Worm (Caenorhabditis elegans) whole organism, L3 larva: ENCODE data around the gene F53A9.1.
A peak's percentile ranks its signal among the peaks of the same experiment; 100 is the strongest.

Experiments
- aly-2 ChIP-seq: fragments of 150-350 bp; optimal IDR thresholded peaks from 2 replicates; lab custom pipeline; 2014; ENCODE audit warnings: missing biosample characterization, missing genetic modification characterization
- ama-1 ChIP-seq: fragments of 150-350 bp; optimal IDR thresholded peaks from 2 replicates; lab custom pipeline; 2018
- ceh-16 ChIP-seq: sonication (generic microtip); optimal IDR thresholded peaks from 2 replicates; lab custom pipeline; 2017; ENCODE audit warnings: missing biosample characterization, missing genetic modification characterization
- ceh-82 ChIP-seq: fragments of 150-350 bp; optimal IDR thresholded peaks from 2 replicates; lab custom pipeline; 2014; ENCODE audit warnings: missing biosample characterization, missing genetic modification characterization
- ceh-9 ChIP-seq: sonication (generic microtip); optimal IDR thresholded peaks from 2 replicates; lab custom pipeline; 2018; ENCODE audit warnings: missing biosample characterization, missing genetic modification characterization
- daf-12 ChIP-seq: fragments of 150-350 bp; optimal IDR thresholded peaks from 2 replicates; lab custom pipeline; 2014; ENCODE audit warnings: missing biosample characterization, missing genetic modification reagents, missing genetic modification characterization
- egl-27 ChIP-seq: sonication (generic microtip); optimal IDR thresholded peaks from 4 replicates; lab custom pipeline; 2017; ENCODE audit warnings: missing biosample characterization, missing genetic modification reagents, missing genetic modification characterization
- egl-5 ChIP-seq: fragments of 150-350 bp; optimal IDR thresholded peaks from 2 replicates; lab custom pipeline; 2017; ENCODE audit warnings: missing biosample characterization, missing genetic modification reagents, missing genetic modification characterization, inconsistent platforms
- elt-2 ChIP-seq: sonication (generic microtip); optimal IDR thresholded peaks from 2 replicates; lab custom pipeline; 2016; ENCODE audit warnings: missing genetic modification reagents, mild to moderate bottlenecking, missing genetic modification characterization, missing compliant biosample characterization
- elt-3 ChIP-seq, 3 experiments: fragments of 150-350 bp in 1 of 3; sonication (generic microtip) in 2 of 3; optimal IDR thresholded peaks; 2 replicates in 2 of 3; 4 replicates in 1 of 3; lab custom pipeline; 2014 to 2017; ENCODE audit warnings: missing biosample characterization in 3 of 3, missing genetic modification characterization in 3 of 3
- fkh-10 ChIP-seq: sonication (generic microtip); optimal IDR thresholded peaks from 2 replicates; lab custom pipeline; 2017; ENCODE audit warnings: missing biosample characterization, missing genetic modification reagents, missing genetic modification characterization
- fkh-2 ChIP-seq: fragments of 150-350 bp; optimal IDR thresholded peaks from 2 replicates; lab custom pipeline; 2014; ENCODE audit warnings: missing biosample characterization, missing genetic modification reagents, missing genetic modification characterization
- hmg-11 ChIP-seq: sonication (generic microtip); optimal IDR thresholded peaks from 2 replicates; lab custom pipeline; 2016; ENCODE audit warnings: missing genetic modification characterization, missing compliant biosample characterization
- jun-1 ChIP-seq: fragments of 150-350 bp; optimal IDR thresholded peaks from 2 replicates; lab custom pipeline; 2014; ENCODE audit warnings: missing biosample characterization, missing genetic modification reagents, missing genetic modification characterization
- lin-15B ChIP-seq: fragments of 150-350 bp; optimal IDR thresholded peaks from 2 replicates; lab custom pipeline; 2014; ENCODE audit warnings: missing biosample characterization, missing genetic modification characterization
- lin-39 ChIP-seq: fragments of 150-350 bp; optimal IDR thresholded peaks from 2 replicates; lab custom pipeline; 2018; ENCODE audit warnings: missing biosample characterization, missing genetic modification reagents, missing genetic modification characterization
- mdl-1 ChIP-seq: fragments of 150-350 bp; optimal IDR thresholded peaks from 2 replicates; lab custom pipeline; 2014; ENCODE audit warnings: missing biosample characterization, missing genetic modification characterization
- mml-1 ChIP-seq: fragments of 150-350 bp; sonication (generic microtip); optimal IDR thresholded peaks from 3 replicates; lab custom pipeline; 2014; ENCODE audit warnings: missing biosample characterization, missing genetic modification characterization
- nfya-1 ChIP-seq: sonication (generic microtip); optimal IDR thresholded peaks from 2 replicates; lab custom pipeline; 2017; ENCODE audit warnings: missing genetic modification characterization, mild to moderate bottlenecking, missing compliant biosample characterization, antibody characterized with exemption, moderate library complexity; ENCODE audit not compliant: insufficient read depth
- nhr-12 ChIP-seq: fragments of 150-350 bp; optimal IDR thresholded peaks from 2 replicates; lab custom pipeline; 2014; ENCODE audit warnings: missing biosample characterization, missing genetic modification characterization
- nhr-23 ChIP-seq: fragments of 150-350 bp; optimal IDR thresholded peaks from 2 replicates; lab custom pipeline; 2014; ENCODE audit warnings: missing biosample characterization, missing genetic modification reagents, missing genetic modification characterization
- nhr-237 ChIP-seq: fragments of 150-350 bp; optimal IDR thresholded peaks from 2 replicates; lab custom pipeline; 2014; ENCODE audit warnings: missing biosample characterization, missing genetic modification characterization
- nhr-25 ChIP-seq: sonication (generic microtip); optimal IDR thresholded peaks from 2 replicates; lab custom pipeline; 2017; ENCODE audit warnings: missing biosample characterization, missing genetic modification characterization
- nhr-28 ChIP-seq: fragments of 150-350 bp; optimal IDR thresholded peaks from 2 replicates; lab custom pipeline; 2014; ENCODE audit warnings: missing biosample characterization, missing genetic modification characterization
- nhr-43 ChIP-seq: sonication (generic microtip); optimal IDR thresholded peaks from 2 replicates; lab custom pipeline; 2016; ENCODE audit warnings: mild to moderate bottlenecking, missing genetic modification characterization, missing compliant biosample characterization; ENCODE audit not compliant: poor library complexity, severe bottlenecking
- nhr-67 ChIP-seq: fragments of 150-350 bp; optimal IDR thresholded peaks from 2 replicates; lab custom pipeline; 2014; ENCODE audit warnings: missing biosample characterization, missing genetic modification characterization
- nhr-76 ChIP-seq: fragments of 150-350 bp; sonication (generic microtip); optimal IDR thresholded peaks from 5 replicates; lab custom pipeline; 2014; ENCODE audit warnings: missing biosample characterization, missing genetic modification characterization
- pha-4 ChIP-seq: fragments of 150-350 bp; optimal IDR thresholded peaks from 2 replicates; lab custom pipeline; 2014; ENCODE audit warnings: missing biosample characterization, missing genetic modification reagents, missing genetic modification characterization
- pqm-1 ChIP-seq: fragments of 150-350 bp; optimal IDR thresholded peaks from 2 replicates; lab custom pipeline; 2017; ENCODE audit warnings: missing biosample characterization, missing genetic modification characterization, inconsistent platforms
- sea-2 ChIP-seq: fragments of 150-350 bp; sonication (generic microtip); optimal IDR thresholded peaks from 4 replicates; lab custom pipeline; 2014; ENCODE audit warnings: missing biosample characterization, missing genetic modification reagents, missing genetic modification characterization
- skn-1 ChIP-seq: fragments of 150-350 bp; optimal IDR thresholded peaks from 2 replicates; lab custom pipeline; 2014; ENCODE audit warnings: missing biosample characterization, missing genetic modification characterization
- tbx-2 ChIP-seq: sonication (generic microtip); optimal IDR thresholded peaks from 2 replicates; lab custom pipeline; 2016; ENCODE audit warnings: mild to moderate bottlenecking, missing genetic modification characterization, missing compliant biosample characterization
- unc-39 ChIP-seq: sonication (generic microtip); optimal IDR thresholded peaks from 4 replicates; lab custom pipeline; 2017; ENCODE audit warnings: missing biosample characterization, missing genetic modification characterization
- zag-1 ChIP-seq: fragments of 150-350 bp; optimal IDR thresholded peaks from 2 replicates; lab custom pipeline; 2014; ENCODE audit warnings: missing biosample characterization, missing genetic modification characterization
- ztf-4 ChIP-seq: fragments of 150-350 bp; optimal IDR thresholded peaks from 2 replicates; lab custom pipeline; 2014; ENCODE audit warnings: missing biosample characterization, missing genetic modification characterization

Gene F53A9.1

DNA sequence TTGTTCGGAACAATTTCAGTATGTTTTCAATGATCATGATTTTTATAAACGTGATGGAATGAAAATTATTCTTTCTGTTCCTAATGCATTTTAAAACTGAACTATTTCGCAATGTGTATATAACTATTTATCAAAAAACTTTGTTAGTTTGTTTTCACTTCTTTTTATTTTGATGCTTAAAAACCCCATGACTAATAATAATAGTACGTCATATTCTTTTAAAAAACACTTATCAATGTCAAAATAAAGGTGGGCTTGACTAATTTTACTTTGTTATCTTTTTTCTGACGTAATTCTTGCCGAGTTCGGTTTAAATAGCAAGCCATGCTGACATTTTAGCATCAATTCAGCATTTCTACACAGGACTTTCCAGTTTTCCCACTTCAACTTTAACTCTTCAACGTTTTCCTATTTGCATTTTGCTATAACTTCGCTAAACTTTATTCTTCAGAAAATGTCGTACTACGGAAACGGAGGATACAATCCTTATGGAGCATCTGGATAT is at the start of gene F53A9.1:
F53A9.1 (plus strand) TSS at position 455 of the 505 bp plus-strand sequence.
- TF ChIP-seq nhr-67 (tag; lab: Kevin White, UChicago) = no peak
- no peak for TF ChIP-seq tbx-2
- no peak for TF ChIP-seq mml-1 (tag; lab: Kevin White, UChicago)
- TF ChIP-seq nhr-76 (tag; lab: Kevin White, UChicago) = no peak
- TF ChIP-seq pqm-1 (tag; lab: Kevin White, UChicago) = peak; percentile 18
- TF ChIP-seq nhr-25 (tag; lab: Kevin White, UChicago) = no peak
- TF ChIP-seq elt-2 (tag; lab: Kevin White, UChicago) = peak; percentile 28
- TF ChIP-seq nhr-23 (tag; lab: Kevin White, UChicago) = no peak
- TF ChIP-seq ceh-82 = no peak
- TF ChIP-seq pha-4 (tag; lab: Kevin White, UChicago) = peak; percentile 1
- no peak for TF ChIP-seq nhr-237

DNA sequence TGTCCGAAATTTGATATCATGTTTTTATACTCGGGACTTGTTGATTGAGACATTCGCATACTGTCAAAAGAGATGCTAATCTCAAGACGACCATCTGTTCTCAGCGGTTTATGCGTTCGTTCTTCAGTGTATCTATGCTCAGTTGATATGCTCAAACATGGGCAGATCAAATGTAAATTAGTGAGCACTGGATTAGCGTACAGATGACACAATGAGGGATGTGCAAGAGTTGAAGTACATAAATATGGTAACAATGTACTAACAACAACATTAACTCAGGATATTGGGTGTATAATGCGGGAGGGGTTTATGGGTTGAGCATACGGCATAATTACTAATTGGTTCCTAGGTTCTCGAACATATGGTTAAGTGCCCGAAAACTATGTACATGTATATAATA is 48.9 kb upstream of the F53A9.1 start:
- TF ChIP-seq nhr-43 = no peak

DNA sequence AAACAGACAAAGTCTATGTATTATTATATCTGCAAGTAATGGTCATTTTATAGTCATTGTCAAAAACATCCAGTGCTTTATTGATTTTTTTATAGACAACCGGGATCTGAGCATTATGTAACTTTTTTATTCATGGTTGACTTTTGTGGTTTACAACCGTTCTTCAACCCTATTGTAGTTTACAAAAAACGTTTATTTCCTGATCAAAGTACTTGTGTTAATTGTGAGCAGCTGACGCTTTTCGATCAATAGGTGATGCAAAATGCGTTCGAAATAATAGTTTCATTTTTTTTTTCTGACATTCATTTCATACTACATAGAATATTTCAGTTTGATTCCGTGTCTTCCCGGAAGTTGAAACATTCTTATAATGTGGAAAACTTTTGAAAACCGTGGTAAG is 38.6 kb upstream of the F53A9.1 start, which contains the start of the genes K09E2.2 and K09E2.3:
K09E2.2 (plus strand) TSS at position 301 of the 400 bp plus-strand sequence.
K09E2.3 (plus strand) TSS at position 325 of the 400 bp plus-strand sequence.
- TF ChIP-seq pqm-1 (tag; lab: Kevin White, UChicago) = no peak
- no peak for TF ChIP-seq sea-2 (GFP tag; lab: Kevin White, UChicago)
- TF ChIP-seq tbx-2 = no peak
- TF ChIP-seq lin-39 = no peak
- no peak for TF ChIP-seq nhr-25 (tag; lab: Kevin White, UChicago)
- TF ChIP-seq elt-3 (tag; optimal IDR thresholded peaks at IDR 0.05; lab: Kevin White, UChicago) = no peak

DNA sequence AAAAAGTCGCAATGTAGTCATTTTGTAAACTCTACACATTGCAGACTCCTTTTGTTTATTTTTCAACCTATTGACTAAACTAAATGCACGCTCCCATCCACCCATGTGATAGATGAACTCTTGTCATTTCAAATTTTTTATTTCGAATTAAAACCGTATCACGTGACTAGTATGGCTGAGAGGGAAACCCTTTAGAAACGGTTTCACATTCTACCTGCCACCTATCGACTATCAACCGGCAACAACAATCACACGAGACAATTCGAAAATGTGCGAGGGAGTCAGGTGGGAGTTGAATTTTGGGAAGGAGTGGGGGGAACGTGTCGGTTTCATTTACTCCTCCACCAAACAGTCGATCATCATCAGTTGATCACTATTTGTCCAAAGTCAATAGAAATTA is 36.9 kb upstream of the F53A9.1 start:
- TF ChIP-seq fkh-2 (tag; lab: Kevin White, UChicago) (no peak), ztf-4 (no peak), nhr-23 (tag; lab: Kevin White, UChicago) (no peak), ceh-16 (no peak), nhr-76 (tag; lab: Kevin White, UChicago) (no peak), mdl-1 (tag; lab: Kevin White, UChicago) (peak; percentile 44), skn-1 (no peak), lin-15B (tag; lab: Kevin White, UChicago) (no peak), nhr-28 (no peak), nhr-12 (tag; lab: Kevin White, UChicago) (no peak), ama-1 (lab: Kevin White, UChicago) (no peak), pha-4 (tag; lab: Kevin White, UChicago) (peak; percentile 79), jun-1 (peak; percentile 2), zag-1 (tag; lab: Kevin White, UChicago) (no peak), pqm-1 (tag; lab: Kevin White, UChicago) (peak; percentile 81), mml-1 (tag; lab: Kevin White, UChicago) (no peak), elt-2 (tag; lab: Kevin White, UChicago) (peak; percentile 81), daf-12 (tag; lab: Kevin White, UChicago) (no peak), nhr-43 (peak; percentile 14), nhr-25 (tag; lab: Kevin White, UChicago) (no peak), aly-2 (no peak), ceh-9 (tag; lab: Kevin White, UChicago) (no peak), fkh-10 (GFP tag; lab: Kevin White, UChicago) (no peak), lin-39 (no peak), egl-27 (tag; lab: Kevin White, UChicago) (no peak), egl-5 (no peak)

DNA sequence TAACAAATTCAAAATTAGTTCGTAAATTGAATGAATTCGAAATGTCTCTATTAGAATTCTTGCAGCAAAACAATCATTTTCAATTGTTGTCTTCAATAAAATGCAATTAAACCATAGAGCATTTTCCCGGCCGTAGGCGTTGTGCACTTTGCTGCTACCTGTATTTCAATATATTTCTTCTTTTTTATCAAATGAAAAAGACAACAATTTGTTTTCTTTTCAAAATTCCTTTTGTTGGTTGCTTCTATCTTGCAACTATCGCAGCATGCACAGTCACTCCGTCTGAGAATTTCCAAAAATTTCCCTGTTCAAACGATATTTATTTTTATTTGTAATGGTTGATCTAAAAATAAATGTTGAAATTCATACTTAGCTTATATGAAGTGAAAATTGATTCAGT is 36.2 kb upstream of the F53A9.1 start:
- TF ChIP-seq unc-39 (tag; lab: Kevin White, UChicago) (no peak), nhr-23 (tag; lab: Kevin White, UChicago) (no peak), ama-1 (lab: Kevin White, UChicago) (no peak), ceh-16 (no peak), hmg-11 (tag; lab: Kevin White, UChicago) (no peak), nfya-1 (tag; lab: Kevin White, UChicago) (no peak), lin-15B (tag; lab: Kevin White, UChicago) (no peak), tbx-2 (no peak)
- TF ChIP-seq, all 47 proteins: peak for 0
